Worm (Caenorhabditis elegans): ENCODE data around the gene mars-1.
A peak's percentile ranks its signal among the peaks of the same experiment; 100 is the strongest.

The mars-1 gene

ce11 chrIV:11593415-11594190 is 41.7 kb downstream of the mars-1 start, which contains the start of gene F40F11.3 (continued):
- TF ChIP-seq duxl-1 (tag; optimal IDR thresholded peaks at IDR 0.05; ENCODE audit: poor library complexity) (peak; percentile 77), dpl-1 (GFP tag; optimal IDR thresholded peaks at IDR 0.05) (peak; percentile 57), daf-16 (GFP tag; optimal IDR thresholded peaks at IDR 0.05) (peak; percentile 49 to 64), daf-16 (tag; optimal IDR thresholded peaks at IDR 0.05) (peak; percentile 78), mdl-1 (tag; optimal IDR thresholded peaks at IDR 0.05) (peak; percentile 36 to 85), zag-1 (tag; optimal IDR thresholded peaks at IDR 0.05) (no peak), dmd-8 (GFP tag; IDR thresholded peaks at IDR 0.05) (peak; percentile 25; the same call in 1 of the 2 replicates), nhr-10 (tag; optimal IDR thresholded peaks at IDR 0.05) (no peak), F26F4.8 (GFP tag; conservative IDR thresholded peaks at IDR 0.05) (no peak), sdz-12 (GFP tag; optimal IDR thresholded peaks at IDR 0.05) (no peak), cey-2 (tag; optimal IDR thresholded peaks at IDR 0.05; ENCODE audit: borderline replicate concordance, insufficient read depth) (no peak), nhr-111 (GFP tag; optimal IDR thresholded peaks at IDR 0.05) (no peak), madf-5 (GFP tag; IDR thresholded peaks at IDR 0.05) (no peak), arid-1 (GFP tag; conservative IDR thresholded peaks at IDR 0.05) (peak; percentile 73), gei-8 (GFP tag; optimal IDR thresholded peaks at IDR 0.05) (peak; percentile 59), aly-2 (tag; optimal IDR thresholded peaks at IDR 0.05) (no peak), pqm-1 (tag; optimal IDR thresholded peaks at IDR 0.05) (peak; percentile 8), F49E8.2 (tag; optimal IDR thresholded peaks at IDR 0.05; ENCODE audit: borderline replicate concordance) (no peak), nhr-41 (GFP tag; IDR thresholded peaks at IDR 0.05) (peak; percentile 63; the same call in 1 of the 2 replicates), mes-2 (tag; optimal IDR thresholded peaks at IDR 0.05; ENCODE audit: poor library complexity, severe bottlenecking) (peak; percentile 83), lir-3 (tag; optimal IDR thresholded peaks at IDR 0.05) (no peak), attf-4 (tag; optimal IDR thresholded peaks at IDR 0.05) (peak; percentile 38), hif-1 (tag; optimal IDR thresholded peaks at IDR 0.05) (peak; percentile 15 to 75), lin-1 (GFP tag; IDR thresholded peaks at IDR 0.05) (no peak; the same call in 1 of the 2 replicates), dmd-9 (GFP tag; IDR thresholded peaks at IDR 0.05) (peak; percentile 33; the same call in 1 of the 2 replicates), nhr-25 (tag; optimal IDR thresholded peaks at IDR 0.05; ENCODE audit: borderline replicate concordance, insufficient read depth) (peak; percentile 38), mep-1 (tag; optimal IDR thresholded peaks at IDR 0.05) (peak; percentile 81), R02D3.7 (tag; optimal IDR thresholded peaks at IDR 0.05) (no peak), Y5F2A.4 (GFP tag; optimal IDR thresholded peaks at IDR 0.05) (no peak), fkh-10 (GFP tag; optimal IDR thresholded peaks at IDR 0.05) (peak; percentile 81), aha-1 (tag) (peak; percentile 96), egl-43 (GFP tag; IDR thresholded peaks at IDR 0.05) (peak; percentile 47; the same call in 1 of the 2 replicates), tag-97 (GFP tag; IDR thresholded peaks at IDR 0.05) (no peak), rbr-2 (tag; optimal IDR thresholded peaks at IDR 0.05) (peak; percentile 86), spr-1 (tag; optimal IDR thresholded peaks at IDR 0.05) (peak; percentile 55), F37D6.2 (tag; optimal IDR thresholded peaks at IDR 0.05) (peak; percentile 68), zfp-3 (GFP tag; conservative IDR thresholded peaks at IDR 0.05) (peak; percentile 58; the same call in 1 of the 2 replicates), F44E2.7 (GFP tag; IDR thresholded peaks at IDR 0.05) (no peak), daf-8 (GFP tag; IDR thresholded peaks at IDR 0.05) (no peak), lim-7 (GFP tag; IDR thresholded peaks at IDR 0.05) (peak; percentile 71; the same call in 1 of the 2 replicates), ZK337.2 (GFP tag; IDR thresholded peaks at IDR 0.05) (peak; percentile 65; the same call in 1 of the 2 replicates), T26A8.4 (GFP tag; IDR thresholded peaks at IDR 0.05) (peak; percentile 74), nhr-48 (tag; optimal IDR thresholded peaks at IDR 0.05) (peak; percentile 65), ctbp-1 (GFP tag; IDR thresholded peaks at IDR 0.05) (peak; percentile 74), saeg-2 (GFP tag; IDR thresholded peaks at IDR 0.05) (no peak)

Measured in whole organism, L4 larva.